Worm (Caenorhabditis elegans): ENCODE results near the gene toc-1.

- no peak for TF ChIP-seq pha-4 (tag; optimal IDR thresholded peaks at IDR 0.05)
- TF ChIP-seq nhr-23 (tag; optimal IDR thresholded peaks at IDR 0.05), result no peak
- TF ChIP-seq nhr-11 (tag; optimal IDR thresholded peaks at IDR 0.05), result no peak
- no peak for TF ChIP-seq lin-15B (tag; optimal IDR thresholded peaks at IDR 0.05)
- TF ChIP-seq fos-1 (tag; optimal IDR thresholded peaks at IDR 0.05), result no peak
- TF ChIP-seq zag-1 (tag; optimal IDR thresholded peaks at IDR 0.05), result no peak
- TF ChIP-seq elt-3 (tag; optimal IDR thresholded peaks at IDR 0.05), result no peak
- no peak for TF ChIP-seq elt-2 (tag; optimal IDR thresholded peaks at IDR 0.05)
- no peak for TF ChIP-seq ZK546.5 (tag; optimal IDR thresholded peaks at IDR 0.05)
- TF ChIP-seq ama-1 (optimal IDR thresholded peaks at IDR 0.05), result no peak
- no peak for TF ChIP-seq nhr-67 (tag; optimal IDR thresholded peaks at IDR 0.05)
- no peak for TF ChIP-seq egl-27 (tag; optimal IDR thresholded peaks at IDR 0.05)
- TF ChIP-seq nfya-1 (tag; optimal IDR thresholded peaks at IDR 0.05; ENCODE audit: insufficient read depth), result no peak
- no peak for TF ChIP-seq R02D3.7 (tag; optimal IDR thresholded peaks at IDR 0.05)
These were observed 10.4 kb downstream of the toc-1 start for ce11 chrIII:5285484-5285883.
